Fruit fly (Drosophila melanogaster): ENCODE results near the gene CG3222.

CG3222 gene

dm6 chr3L:9614589-9615442 is 16.0 kb downstream of the CG3222 start, which contains the start of gene LanB2:
TSS of gene LanB2 (plus strand) at chr3L:9614914.
- no peak for TF ChIP-seq CG17801 (GFP tag; optimal IDR thresholded peaks at IDR 0.05; ENCODE audit: partially characterized antibody)

dm6 chr3L:9615443-9616141 is 16.8 kb downstream of the CG3222 start:
- no peak for TF ChIP-seq CG17801 (GFP tag; optimal IDR thresholded peaks at IDR 0.05; ENCODE audit: partially characterized antibody)

- no peak for TF ChIP-seq CG17801 (GFP tag; optimal IDR thresholded peaks at IDR 0.05; ENCODE audit: partially characterized antibody)
Measured at dm6 chr3L:9624014-9624413, 25.2 kb downstream of the CG3222 start, which contains the start of gene CG3335. TSS of gene CG3335 (plus strand) at chr3L:9624237.

- TF ChIP-seq CG17801 (GFP tag; optimal IDR thresholded peaks at IDR 0.05; ENCODE audit: partially characterized antibody) = no peak
Measured at dm6 chr3L:9628376-9628775, 29.6 kb downstream of the CG3222 start, which contains the start of gene Cyp40. TSS of gene Cyp40 (plus strand) at chr3L:9628676.

- no peak for TF ChIP-seq CG17801 (GFP tag; optimal IDR thresholded peaks at IDR 0.05; ENCODE audit: partially characterized antibody)
Measured at dm6 chr3L:9629093-9629492, 30.3 kb downstream of the CG3222 start, which contains the start of gene Or67b. TSS of gene Or67b (minus strand) at chr3L:9629193.

dm6 chr3L:9629910-9630309 is 31.1 kb downstream of the CG3222 start:
- peak; percentile 12 for TF ChIP-seq CG17801 (GFP tag; optimal IDR thresholded peaks at IDR 0.05; ENCODE audit: partially characterized antibody)

dm6 chr3L:9637812-9638211 is 39.0 kb downstream of the CG3222 start, which contains the start of gene CG8329:
TSS of gene CG8329 (plus strand) at chr3L:9638112.
- TF ChIP-seq CG17801 (GFP tag; optimal IDR thresholded peaks at IDR 0.05; ENCODE audit: partially characterized antibody) = no peak

dm6 chr3L:9638971-9639370 is 40.2 kb downstream of the CG3222 start, which contains the start of gene CG18179:
TSS of gene CG18179 (plus strand) at chr3L:9639271.
- TF ChIP-seq CG17801 (GFP tag; optimal IDR thresholded peaks at IDR 0.05; ENCODE audit: partially characterized antibody) = no peak

- no peak for TF ChIP-seq CG17801 (GFP tag; optimal IDR thresholded peaks at IDR 0.05; ENCODE audit: partially characterized antibody)
Measured at dm6 chr3L:9640713-9641112, 41.9 kb downstream of the CG3222 start, which contains the start of gene CG18180. TSS of gene CG18180 (plus strand) at chr3L:9641013.

- TF ChIP-seq CG17801 (GFP tag; optimal IDR thresholded peaks at IDR 0.05; ENCODE audit: partially characterized antibody) = no peak
Measured at dm6 chr3L:9643762-9644161, 45.0 kb downstream of the CG3222 start, which contains the start of gene CNMaR. TSS of gene CNMaR (plus strand) at chr3L:9644109.

All from ovary, adult (tissue).